Fruit fly (Drosophila melanogaster) whole organism, embryonic: ENCODE results near the gene CG32344.

Experiments
- Bteb2 ChIP-seq: fragments of 200-800 bp; sonication (Bioruptor generic); optimal IDR thresholded peaks from 2 replicates; lab custom pipeline; 2016; ENCODE audit warnings: missing biosample characterization, missing genetic modification characterization
- CG12391 ChIP-seq: fragments of 200-800 bp; sonication (Bioruptor generic); optimal IDR thresholded peaks from 3 replicates; lab custom pipeline; 2018; ENCODE audit warnings: missing biosample characterization, mild to moderate bottlenecking, missing genetic modification characterization, moderate library complexity
- CG12942 ChIP-seq: fragments of 200-800 bp; sonication (Bioruptor generic); optimal IDR thresholded peaks from 3 replicates; lab custom pipeline; 2016; ENCODE audit warnings: missing biosample characterization, missing genetic modification characterization
- CG15011 ChIP-seq: fragments of 200-800 bp; sonication (Bioruptor generic); optimal IDR thresholded peaks from 3 replicates; lab custom pipeline; 2018; ENCODE audit warnings: missing biosample characterization, mild to moderate bottlenecking, missing genetic modification characterization
- CG16813 ChIP-seq: fragments of 200-800 bp; sonication (Bioruptor generic); IDR thresholded peaks from 3 replicates; pipeline ENCODE4 v1.3.6; 2022; ENCODE audit warnings: missing biosample characterization, missing genetic modification characterization; ENCODE audit not compliant: partially characterized antibody
- CG16863 ChIP-seq: fragments of 200-800 bp; sonication (Bioruptor generic); optimal IDR thresholded peaks from 3 replicates; lab custom pipeline; 2016; ENCODE audit warnings: missing biosample characterization, missing genetic modification characterization
- CG17385 ChIP-seq: fragments of 200-800 bp; sonication (Bioruptor generic); optimal IDR thresholded peaks from 3 replicates; lab custom pipeline; 2018; ENCODE audit warnings: missing biosample characterization, mild to moderate bottlenecking, missing genetic modification characterization
- CG2129 ChIP-seq: fragments of 200-800 bp; sonication (Bioruptor generic); IDR thresholded peaks from 2 replicates; pipeline ENCODE4 v1.3.6; 2022; ENCODE audit warnings: missing biosample characterization, missing genetic modification characterization; ENCODE audit not compliant: partially characterized antibody
- CG2199 ChIP-seq: fragments of 200-800 bp; sonication (Bioruptor generic); IDR thresholded peaks from 3 replicates; pipeline ENCODE4 v1.3.6; 2022; ENCODE audit warnings: missing biosample characterization, missing genetic modification characterization
- CG2202 ChIP-seq: fragments of 200-800 bp; sonication (Bioruptor generic); optimal IDR thresholded peaks from 2 replicates; lab custom pipeline; 2018; ENCODE audit warnings: missing biosample characterization, mild to moderate bottlenecking, missing genetic modification characterization
- CG33213 ChIP-seq: fragments of 200-800 bp; sonication (Bioruptor generic); optimal IDR thresholded peaks from 3 replicates; lab custom pipeline; 2016; ENCODE audit warnings: missing biosample characterization, missing genetic modification characterization
- CG42726 ChIP-seq: fragments of 200-800 bp; sonication (Bioruptor generic); IDR thresholded peaks from 2 replicates; pipeline ENCODE4 v1.3.6; 2022; ENCODE audit warnings: missing biosample characterization, missing genetic modification characterization; ENCODE audit not compliant: partially characterized antibody
- CG4820 ChIP-seq: fragments of 200-800 bp; sonication (Bioruptor generic); optimal IDR thresholded peaks from 3 replicates; lab custom pipeline; 2016; ENCODE audit warnings: missing biosample characterization, missing genetic modification characterization
- CG7963 ChIP-seq: fragments of 200-800 bp; sonication (Bioruptor generic); IDR thresholded peaks from 3 replicates; pipeline ENCODE4 v1.3.6; 2022; ENCODE audit warnings: missing biosample characterization, missing genetic modification characterization; ENCODE audit not compliant: partially characterized antibody
- CG8290 ChIP-seq, 3 experiments: fragments of 200-800 bp; sonication (Bioruptor generic); optimal IDR thresholded peaks; 2 replicates each; lab custom pipeline; 2016 to 2019; ENCODE audit warnings: missing biosample characterization in 3 of 3, missing genetic modification characterization in 3 of 3, mild to moderate bottlenecking in 2 of 3, moderate library complexity in 1 of 3
- Deaf1 ChIP-seq: fragments of 200-800 bp; optimal IDR thresholded peaks from 3 replicates; lab custom pipeline; 2019; ENCODE audit warnings: missing biosample characterization, mild to moderate bottlenecking, missing genetic modification characterization, moderate library complexity
- Drgx ChIP-seq: fragments of 200-800 bp; sonication (Bioruptor generic); IDR thresholded peaks from 2 replicates; pipeline ENCODE4 v1.3.6; 2022; ENCODE audit warnings: missing biosample characterization, missing genetic modification characterization
- E2f1 ChIP-seq: fragments of 200-800 bp; sonication (Bioruptor generic); IDR thresholded peaks from 2 replicates; pipeline ENCODE4 v1.3.6; 2022; ENCODE audit warnings: missing biosample characterization, missing genetic modification characterization
- Eip74EF ChIP-seq, 2 experiments: fragments of 200-800 bp in 1 of 2; fragments of >200 bp in 1 of 2; sonication (Bioruptor generic) in 1 of 2; optimal IDR thresholded peaks; 2 replicates each; lab custom pipeline; 2017 to 2019; ENCODE audit warnings: missing biosample characterization in 2 of 2, missing genetic modification characterization in 2 of 2, mild to moderate bottlenecking in 1 of 2, moderate library complexity in 1 of 2
- Ets97D ChIP-seq: fragments of 200-800 bp; sonication (Bioruptor generic); optimal IDR thresholded peaks from 3 replicates; lab custom pipeline; 2016; ENCODE audit warnings: missing biosample characterization, missing genetic modification characterization
- HmgZ ChIP-seq: fragments of 200-800 bp; sonication (Bioruptor generic); optimal IDR thresholded peaks from 2 replicates; lab custom pipeline; 2018; ENCODE audit warnings: missing biosample characterization, mild to moderate bottlenecking, missing genetic modification characterization
- MBD-R2 ChIP-seq: fragments of 200-800 bp; sonication (Bioruptor generic); IDR thresholded peaks from 2 replicates; pipeline ENCODE4 v1.3.6; 2022; ENCODE audit warnings: missing biosample characterization, missing genetic modification characterization
- NC2β ChIP-seq: fragments of 200-800 bp; sonication (Bioruptor generic); optimal IDR thresholded peaks from 2 replicates; lab custom pipeline; 2016; ENCODE audit warnings: missing biosample characterization, missing genetic modification characterization
- NK7.1 ChIP-seq: fragments of 200-800 bp; sonication (Bioruptor generic); optimal IDR thresholded peaks from 3 replicates; lab custom pipeline; 2016; ENCODE audit warnings: missing biosample characterization, missing genetic modification characterization
- Nf-YC ChIP-seq: fragments of 200-800 bp; optimal IDR thresholded peaks from 3 replicates; lab custom pipeline; 2019; ENCODE audit warnings: missing biosample characterization, mild to moderate bottlenecking, missing genetic modification characterization, moderate library complexity
- Pdp1 ChIP-seq, 2 experiments: fragments of 200-800 bp; sonication (Bioruptor generic); optimal IDR thresholded peaks; 3 replicates each; lab custom pipeline; 2016; ENCODE audit warnings: missing biosample characterization in 2 of 2, missing genetic modification characterization in 2 of 2, mild to moderate bottlenecking in 1 of 2, moderate library complexity in 1 of 2
- Rfx ChIP-seq: fragments of 200-800 bp; sonication (Bioruptor generic); IDR thresholded peaks from 2 replicates; pipeline ENCODE4 v1.3.6; 2022; ENCODE audit warnings: missing biosample characterization, missing genetic modification characterization
- Sry-δ ChIP-seq: fragments of 200-800 bp; sonication (Bioruptor generic); optimal IDR thresholded peaks from 2 replicates; lab custom pipeline; 2016; ENCODE audit warnings: missing biosample characterization, missing genetic modification characterization
- TFAM ChIP-seq: fragments of 200-800 bp; sonication (Bioruptor generic); optimal IDR thresholded peaks from 2 replicates; lab custom pipeline; 2017; ENCODE audit warnings: missing biosample characterization, missing genetic modification characterization, inconsistent platforms
- YL-1 ChIP-seq: fragments of 200-800 bp; sonication (Bioruptor generic); optimal IDR thresholded peaks from 3 replicates; lab custom pipeline; 2017; ENCODE audit warnings: missing biosample characterization, mild to moderate bottlenecking, missing genetic modification characterization
- ato ChIP-seq: fragments of 200-800 bp; sonication (Bioruptor generic); IDR thresholded peaks from 2 replicates; pipeline ENCODE4 v1.3.6; 2022; ENCODE audit warnings: missing biosample characterization, missing genetic modification characterization; ENCODE audit not compliant: partially characterized antibody
- bab2 ChIP-seq: fragments of 200-800 bp; sonication (Bioruptor generic); optimal IDR thresholded peaks from 2 replicates; lab custom pipeline; 2016; ENCODE audit warnings: missing biosample characterization, missing genetic modification characterization
- chif ChIP-seq, 2 experiments: fragments of 200-800 bp; sonication (Bioruptor generic); optimal IDR thresholded peaks; 3 replicates each; lab custom pipeline; 2016; ENCODE audit warnings: missing biosample characterization in 2 of 2, missing genetic modification characterization in 2 of 2
- chn ChIP-seq: fragments of 200-800 bp; sonication (Bioruptor generic); optimal IDR thresholded peaks from 2 replicates; lab custom pipeline; 2016; ENCODE audit warnings: missing biosample characterization, missing genetic modification characterization
- danr ChIP-seq: fragments of 200-800 bp; sonication (Bioruptor generic); IDR thresholded peaks from 2 replicates; pipeline ENCODE4 v1.3.6; 2022; ENCODE audit warnings: missing biosample characterization, missing genetic modification characterization
- fd64A ChIP-seq: fragments of 200-800 bp; sonication (Bioruptor generic); optimal IDR thresholded peaks from 3 replicates; lab custom pipeline; 2018; ENCODE audit warnings: missing biosample characterization, mild to moderate bottlenecking, missing genetic modification characterization
- gcm ChIP-seq: fragments of 200-800 bp; sonication (Bioruptor generic); optimal IDR thresholded peaks from 2 replicates; lab custom pipeline; 2019; ENCODE audit warnings: missing biosample characterization, mild to moderate bottlenecking, missing genetic modification characterization, moderate library complexity
- her ChIP-seq: fragments of 200-800 bp; sonication (Bioruptor generic); optimal IDR thresholded peaks from 2 replicates; lab custom pipeline; 2016; ENCODE audit warnings: missing biosample characterization, missing genetic modification characterization
- inv ChIP-seq: fragments of 200-800 bp; sonication (Bioruptor generic); IDR thresholded peaks from 2 replicates; pipeline ENCODE4 v1.3.6; 2022; ENCODE audit warnings: missing biosample characterization, missing genetic modification characterization; ENCODE audit not compliant: partially characterized antibody
- jing ChIP-seq: fragments of 200-800 bp; sonication (Bioruptor generic); optimal IDR thresholded peaks from 2 replicates; lab custom pipeline; 2018; ENCODE audit warnings: missing biosample characterization, mild to moderate bottlenecking, missing genetic modification characterization
- lbe ChIP-seq: fragments of 200-800 bp; sonication (Bioruptor generic); optimal IDR thresholded peaks from 2 replicates; lab custom pipeline; 2016; ENCODE audit warnings: missing biosample characterization, mild to moderate bottlenecking, missing genetic modification characterization
- mam ChIP-seq: fragments of 200-800 bp; sonication (Bioruptor generic); optimal IDR thresholded peaks from 3 replicates; lab custom pipeline; 2016; ENCODE audit warnings: missing biosample characterization, missing genetic modification characterization
- otp ChIP-seq: fragments of 200-800 bp; sonication (Bioruptor generic); IDR thresholded peaks from 3 replicates; pipeline ENCODE4, ENCODE4 v1.3.6; 2022; ENCODE audit warnings: missing biosample characterization, missing genetic modification characterization
- pros ChIP-seq: fragments of 200-800 bp; sonication (Bioruptor generic); optimal IDR thresholded peaks from 3 replicates; lab custom pipeline; 2019; ENCODE audit warnings: missing biosample characterization, mild to moderate bottlenecking, missing genetic modification characterization, moderate library complexity
- psq ChIP-seq: fragments of 200-800 bp; sonication (Bioruptor generic); optimal IDR thresholded peaks from 2 replicates; lab custom pipeline; 2017; ENCODE audit warnings: missing biosample characterization, missing genetic modification characterization
- sob ChIP-seq: fragments of 200-800 bp; sonication (Bioruptor generic); IDR thresholded peaks from 2 replicates; pipeline ENCODE4 v1.3.6; 2022; ENCODE audit warnings: missing biosample characterization, missing genetic modification characterization
- sug ChIP-seq: fragments of 200-800 bp; optimal IDR thresholded peaks from 2 replicates; lab custom pipeline; 2019; ENCODE audit warnings: missing biosample characterization, mild to moderate bottlenecking, missing genetic modification characterization, moderate library complexity
- tio ChIP-seq: fragments of 200-800 bp; sonication (Bioruptor generic); optimal IDR thresholded peaks from 2 replicates; lab custom pipeline; 2017; ENCODE audit warnings: missing biosample characterization, missing genetic modification characterization, inconsistent platforms
- unc-4 ChIP-seq: fragments of 200-800 bp; sonication (Bioruptor generic); IDR thresholded peaks from 2 replicates; pipeline ENCODE4 v1.3.6; 2022; ENCODE audit warnings: missing biosample characterization, missing genetic modification characterization; ENCODE audit not compliant: partially characterized antibody
- vfl ChIP-seq: fragments of 200-800 bp; sonication (Bioruptor generic); optimal IDR thresholded peaks from 2 replicates; lab custom pipeline; 2016; ENCODE audit warnings: missing biosample characterization, missing genetic modification characterization

The CG32344 gene

dm6 chr3L:324486-324885 is at the start of gene CG32344:
Gene CG32344, minus strand, starts transcription at chr3L:324720.
- TF ChIP-seq NK7.1 (GFP tag; lab: Kevin White, UChicago) (no peak), Nf-YC (tag; lab: Kevin White, UChicago) (peak; percentile 17), ato (GFP tag; lab: Robert Waterston, UW) (peak; percentile 29; the same call in 1 of the 2 replicates), Deaf1 (tag; lab: Kevin White, UChicago) (no peak), NC2β (GFP tag; lab: Kevin White, UChicago) (no peak), mam (GFP tag; lab: Kevin White, UChicago) (peak; percentile 17), CG17385 (GFP tag; lab: Kevin White, UChicago) (peak; percentile 70), Rfx (GFP tag; lab: Robert Waterston, UW) (0 out of 2 replicates have a peak, but pooled peaks have one; percentile 13), bab2 (no peak), CG2202 (tag; lab: Kevin White, UChicago) (no peak), TFAM (GFP tag; lab: Kevin White, UChicago) (no peak), E2f1 (GFP tag; lab: Robert Waterston, UW) (no peak), sug (tag; lab: Kevin White, UChicago) (peak; percentile 27), CG16813 (GFP tag; lab: Robert Waterston, UW) (peak; percentile 66), Eip74EF (GFP tag; optimal IDR thresholded peaks at IDR 0.05; lab: Kevin White, UChicago) (no peak), CG33213 (GFP tag; lab: Kevin White, UChicago) (no peak), Sry-δ (GFP tag; lab: Kevin White, UChicago) (peak; percentile 63), otp (GFP tag; lab: Robert Waterston, UW) (no peak), fd64A (GFP tag; lab: Kevin White, UChicago) (no peak), chn (GFP tag; lab: Kevin White, UChicago) (no peak), CG2129 (GFP tag; lab: Robert Waterston, UW) (peak; percentile 47), CG7963 (no peak), unc-4 (GFP tag; lab: Robert Waterston, UW) (peak; percentile 81), CG4820 (GFP tag; lab: Kevin White, UChicago) (no peak), CG12391 (tag; lab: Kevin White, UChicago) (peak; percentile 5), Ets97D (GFP tag; lab: Kevin White, UChicago) (peak; percentile 42), psq (GFP tag; lab: Kevin White, UChicago) (no peak), her (GFP tag; lab: Kevin White, UChicago) (peak; percentile 21), MBD-R2 (GFP tag; lab: Robert Waterston, UW) (peak; percentile 62; the same call in 1 of the 2 replicates), CG12942 (GFP tag; lab: Kevin White, UChicago) (no peak), YL-1 (peak; percentile 90), CG16863 (GFP tag; lab: Kevin White, UChicago) (no peak), HmgZ (tag; lab: Kevin White, UChicago) (peak; percentile 57), CG42726 (peak; percentile 36; the same call in 1 of the 2 replicates), danr (GFP tag; lab: Robert Waterston, UW) (no peak), gcm (GFP tag; lab: Kevin White, UChicago) (no peak), jing (GFP tag; lab: Kevin White, UChicago) (no peak), vfl (GFP tag; lab: Kevin White, UChicago) (no peak), lbe (GFP tag; lab: Kevin White, UChicago) (peak; percentile 41), tio (GFP tag; lab: Kevin White, UChicago) (no peak), Drgx (GFP tag; lab: Robert Waterston, UW) (no peak), chif (GFP tag; optimal IDR thresholded peaks at IDR 0.05; lab: Kevin White, UChicago) (no peak), Pdp1 (GFP tag; optimal IDR thresholded peaks at IDR 0.05; lab: Kevin White, UChicago) (peak in 1 of 2 experiments; percentile 8), Bteb2 (no peak), sob (no peak), pros (GFP tag; lab: Kevin White, UChicago) (no peak), inv (GFP tag; lab: Robert Waterston, UW) (peak; percentile 51), CG8290 (GFP tag; optimal IDR thresholded peaks at IDR 0.05; lab: Kevin White, UChicago) (peak; percentile 25), CG8290 (tag; optimal IDR thresholded peaks at IDR 0.05; lab: Kevin White, UChicago) (no peak), CG2199 (0 out of 3 replicates have a peak, but pooled peaks have one; percentile 39), CG15011 (GFP tag; lab: Kevin White, UChicago) (no peak)
